Fruit fly (Drosophila melanogaster) whole organism, prepupa: ENCODE measurements around the gene sog.

ENCODE experiments used
- CG10631 ChIP-seq: fragments of 200-800 bp; sonication (Bioruptor generic); optimal IDR thresholded peaks from 2 replicates; lab custom pipeline; 2016; ENCODE audit warnings: missing biosample characterization, missing genetic modification characterization
- CG10669 ChIP-seq: fragments of 200-800 bp; sonication (Bioruptor generic); optimal IDR thresholded peaks from 3 replicates; lab custom pipeline; 2018; ENCODE audit warnings: missing biosample characterization, mild to moderate bottlenecking, missing genetic modification characterization, moderate library complexity
- CG11294 ChIP-seq: fragments of 200-800 bp; sonication (Bioruptor generic); IDR thresholded peaks from 2 replicates; pipeline ENCODE4 v1.3.6; 2022; ENCODE audit warnings: missing biosample characterization, missing genetic modification characterization
- CG11762 ChIP-seq: fragments of 200-800 bp; sonication (Bioruptor generic); optimal IDR thresholded peaks from 3 replicates; lab custom pipeline; 2016; ENCODE audit warnings: missing biosample characterization, missing genetic modification characterization; ENCODE audit not compliant: insufficient read depth
- CG15336 ChIP-seq: fragments of 200-800 bp; sonication (Bioruptor generic); IDR thresholded peaks from 2 replicates; pipeline ENCODE4 v1.3.6; 2022; ENCODE audit warnings: missing biosample characterization, missing genetic modification characterization
- CG16779 ChIP-seq: fragments of 200-800 bp; sonication (Bioruptor generic); optimal IDR thresholded peaks from 3 replicates; lab custom pipeline; 2017; ENCODE audit warnings: missing biosample characterization, mild to moderate bottlenecking, missing genetic modification characterization
- CG31627 ChIP-seq: fragments of 200-800 bp; sonication (Bioruptor generic); optimal IDR thresholded peaks from 3 replicates; lab custom pipeline; 2016; ENCODE audit warnings: missing biosample characterization, missing genetic modification characterization
- CG32006 ChIP-seq: fragments of 200-800 bp; sonication (Bioruptor generic); optimal IDR thresholded peaks from 3 replicates; lab custom pipeline; 2017; ENCODE audit warnings: missing biosample characterization, mild to moderate bottlenecking, missing genetic modification characterization
- CG34406 ChIP-seq: fragments of 200-800 bp; sonication (Bioruptor generic); optimal IDR thresholded peaks from 3 replicates; lab custom pipeline; 2016; ENCODE audit warnings: missing biosample characterization, missing genetic modification characterization
- CG3919 ChIP-seq: fragments of 200-800 bp; sonication (Bioruptor generic); optimal IDR thresholded peaks from 3 replicates; lab custom pipeline; 2016; ENCODE audit warnings: missing biosample characterization, missing genetic modification characterization
- CG4318 ChIP-seq: fragments of 200-800 bp; sonication (Bioruptor generic); optimal IDR thresholded peaks from 3 replicates; lab custom pipeline; 2017; ENCODE audit warnings: missing biosample characterization, mild to moderate bottlenecking, missing genetic modification characterization
- CG6163 ChIP-seq: fragments of 200-800 bp; sonication (Bioruptor generic); IDR thresholded peaks from 3 replicates; pipeline ENCODE4 v1.3.6; 2022; ENCODE audit warnings: missing biosample characterization, missing genetic modification characterization
- CG6792 ChIP-seq: fragments of 200-800 bp; sonication (Bioruptor generic); optimal IDR thresholded peaks from 3 replicates; lab custom pipeline; 2016; ENCODE audit warnings: missing biosample characterization, missing genetic modification characterization
- CG6808 ChIP-seq: fragments of 200-800 bp; sonication (Bioruptor generic); optimal IDR thresholded peaks from 3 replicates; lab custom pipeline; 2017; ENCODE audit warnings: missing biosample characterization, missing genetic modification characterization, mild to moderate bottlenecking, moderate library complexity, missing genetic modification reagents
- CG6854 ChIP-seq: fragments of 200-800 bp; sonication (Bioruptor generic); optimal IDR thresholded peaks from 2 replicates; lab custom pipeline; 2017; ENCODE audit warnings: missing biosample characterization, mild to moderate bottlenecking, missing genetic modification characterization
- CG8119 ChIP-seq: fragments of 200-800 bp; sonication (Bioruptor generic); IDR thresholded peaks from 3 replicates; pipeline ENCODE4 v1.3.6; 2022; ENCODE audit warnings: missing biosample characterization, missing genetic modification characterization
- CG8319 ChIP-seq: fragments of 200-800 bp; sonication (Bioruptor generic); optimal IDR thresholded peaks from 3 replicates; lab custom pipeline; 2016; ENCODE audit warnings: missing biosample characterization, missing genetic modification characterization
- CG9139 ChIP-seq: fragments of 200-800 bp; sonication (Bioruptor generic); optimal IDR thresholded peaks from 3 replicates; lab custom pipeline; 2017; ENCODE audit warnings: missing biosample characterization, mild to moderate bottlenecking, missing genetic modification characterization
- Eip75B ChIP-seq: fragments of 200-800 bp; sonication (Bioruptor generic); optimal IDR thresholded peaks from 3 replicates; lab custom pipeline; 2016; ENCODE audit warnings: missing biosample characterization, missing genetic modification characterization
- Eip78C ChIP-seq: fragments of 200-800 bp; sonication (Bioruptor generic); peaks from one replicate; lab custom pipeline; 2016; ENCODE audit warnings: missing biosample characterization, missing genetic modification characterization
- Eip93F ChIP-seq: fragments of 200-800 bp; sonication (Bioruptor generic); optimal IDR thresholded peaks from 2 replicates; lab custom pipeline; 2016; ENCODE audit warnings: missing biosample characterization, mild to moderate bottlenecking, missing genetic modification characterization
- Ets96B ChIP-seq: fragments of 200-800 bp; optimal IDR thresholded peaks from 2 replicates; lab custom pipeline; 2019; ENCODE audit warnings: missing biosample characterization, mild to moderate bottlenecking, missing genetic modification characterization, moderate library complexity
- Hr38 ChIP-seq: sonication (Bioruptor generic); optimal IDR thresholded peaks from 2 replicates; lab custom pipeline; 2016; ENCODE audit warnings: missing biosample characterization, missing genetic modification characterization
- Hr39 ChIP-seq: fragments of 200-800 bp; sonication (Bioruptor generic); optimal IDR thresholded peaks from 2 replicates; lab custom pipeline; 2016; ENCODE audit warnings: missing biosample characterization, missing genetic modification characterization
- Hr4 ChIP-seq: fragments of 200-800 bp; sonication (Bioruptor generic); optimal IDR thresholded peaks from 3 replicates; lab custom pipeline; 2016; ENCODE audit warnings: missing biosample characterization, missing genetic modification characterization
- OdsH ChIP-seq: fragments of 200-800 bp; sonication (Bioruptor generic); optimal IDR thresholded peaks from 3 replicates; lab custom pipeline; 2016; ENCODE audit warnings: missing biosample characterization, missing genetic modification characterization
- Smox ChIP-seq: fragments of 200-800 bp; sonication (Bioruptor generic); optimal IDR thresholded peaks from 3 replicates; lab custom pipeline; 2016; ENCODE audit warnings: missing biosample characterization, missing genetic modification characterization
- Sox102F ChIP-seq: fragments of 200-800 bp; sonication (Bioruptor generic); optimal IDR thresholded peaks from 2 replicates; lab custom pipeline; 2016; ENCODE audit warnings: missing biosample characterization, mild to moderate bottlenecking, missing genetic modification characterization
- Sox14 ChIP-seq: fragments of 200-800 bp; sonication (Bioruptor generic); optimal IDR thresholded peaks from 3 replicates; lab custom pipeline; 2016; ENCODE audit warnings: missing biosample characterization, missing genetic modification characterization
- Sox15 ChIP-seq: fragments of 200-800 bp; sonication (Bioruptor generic); optimal IDR thresholded peaks from 3 replicates; lab custom pipeline; 2016; ENCODE audit warnings: missing biosample characterization, missing genetic modification characterization
- achi ChIP-seq: fragments of 200-800 bp; sonication (Bioruptor generic); optimal IDR thresholded peaks from 3 replicates; lab custom pipeline; 2016; ENCODE audit warnings: missing biosample characterization, missing genetic modification characterization
- acj6 ChIP-seq: fragments of 200-800 bp; sonication (Bioruptor generic); optimal IDR thresholded peaks from 3 replicates; lab custom pipeline; 2016; ENCODE audit warnings: missing biosample characterization, missing genetic modification characterization
- cyc ChIP-seq: fragments of 200-800 bp; sonication (Bioruptor generic); optimal IDR thresholded peaks from 3 replicates; lab custom pipeline; 2016; ENCODE audit warnings: missing biosample characterization, missing genetic modification characterization
- dac ChIP-seq: fragments of 200-800 bp; sonication (Bioruptor generic); optimal IDR thresholded peaks from 2 replicates; lab custom pipeline; 2017; ENCODE audit warnings: missing biosample characterization, mild to moderate bottlenecking, missing genetic modification characterization
- eg ChIP-seq: fragments of 200-800 bp; sonication (Bioruptor generic); IDR thresholded peaks from 3 replicates; pipeline ENCODE4 v1.3.6; 2022; ENCODE audit warnings: missing biosample characterization, missing genetic modification characterization
- esn ChIP-seq: fragments of 200-800 bp; sonication (Bioruptor generic); optimal IDR thresholded peaks from 2 replicates; lab custom pipeline; 2016; ENCODE audit warnings: missing biosample characterization, mild to moderate bottlenecking, missing genetic modification characterization, moderate library complexity
- fd59A ChIP-seq: fragments of 200-800 bp; sonication (Bioruptor generic); optimal IDR thresholded peaks from 2 replicates; lab custom pipeline; 2017; ENCODE audit warnings: missing biosample characterization, mild to moderate bottlenecking, missing genetic modification characterization, missing genetic modification reagents
- fkh ChIP-seq: fragments of 200-800 bp; sonication (Bioruptor generic); optimal IDR thresholded peaks from 3 replicates; lab custom pipeline; 2017; ENCODE audit warnings: missing biosample characterization, mild to moderate bottlenecking, missing genetic modification characterization, moderate library complexity
- lz ChIP-seq: fragments of 200-800 bp; sonication (Bioruptor generic); optimal IDR thresholded peaks from 3 replicates; lab custom pipeline; 2016; ENCODE audit warnings: missing biosample characterization, missing genetic modification characterization
- pdm3 ChIP-seq: fragments of 200-800 bp; sonication (Bioruptor generic); optimal IDR thresholded peaks from 3 replicates; lab custom pipeline; 2016; ENCODE audit warnings: missing biosample characterization, missing genetic modification characterization
- salr ChIP-seq, 2 experiments: fragments of 200-800 bp; sonication (Bioruptor generic); optimal IDR thresholded peaks; 3 replicates each; lab custom pipeline; 2016 to 2018; ENCODE audit warnings: missing biosample characterization in 2 of 2, missing genetic modification characterization in 2 of 2, mild to moderate bottlenecking in 1 of 2
- spab ChIP-seq: fragments of 200-800 bp; sonication (Bioruptor generic); optimal IDR thresholded peaks from 2 replicates; lab custom pipeline; 2017; ENCODE audit warnings: missing biosample characterization, mild to moderate bottlenecking, missing genetic modification characterization, missing genetic modification reagents
- ss ChIP-seq, 2 experiments: fragments of 200-800 bp; sonication (Bioruptor generic); optimal IDR thresholded peaks; 2 replicates in 1 of 2; 3 replicates in 1 of 2; lab custom pipeline; 2017 to 2018; ENCODE audit warnings: mild to moderate bottlenecking in 2 of 2, missing biosample characterization in 2 of 2, missing genetic modification characterization in 2 of 2, moderate library complexity in 1 of 2
- svp ChIP-seq: fragments of 200-800 bp; sonication (Bioruptor generic); peaks from one replicate; lab custom pipeline; 2016; ENCODE audit warnings: missing biosample characterization, missing genetic modification characterization
- topi ChIP-seq: fragments of 200-800 bp; sonication (Bioruptor generic); optimal IDR thresholded peaks from 3 replicates; lab custom pipeline; 2016; ENCODE audit warnings: missing biosample characterization, missing genetic modification characterization
- vri ChIP-seq: fragments of 200-800 bp; sonication (Bioruptor generic); optimal IDR thresholded peaks from 3 replicates; lab custom pipeline; 2016; ENCODE audit warnings: missing biosample characterization, mild to moderate bottlenecking, missing genetic modification characterization

The sog gene

DNA sequence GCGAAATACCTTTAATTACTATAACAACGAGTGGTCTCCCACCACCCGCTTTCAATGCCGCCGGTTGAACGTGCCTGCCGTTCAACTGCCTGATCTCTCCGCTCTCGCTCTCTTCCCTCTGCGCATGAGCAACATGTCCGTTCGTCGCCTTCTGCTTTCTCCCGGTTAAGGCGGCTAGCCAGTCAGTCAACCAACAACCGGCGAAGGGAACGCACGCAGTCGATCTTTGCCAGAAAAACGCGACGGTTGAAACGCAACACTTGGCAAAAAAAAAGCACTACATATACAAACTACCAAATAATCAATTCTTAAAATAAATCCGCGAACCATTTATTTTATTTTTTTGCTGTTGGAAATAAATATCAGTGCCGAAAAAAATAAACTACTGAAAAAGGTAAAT is 42.1 kb upstream of the sog start, which contains the start of gene CG12708 (continued):
- peak; percentile 41 for TF ChIP-seq vri (GFP tag; lab: Kevin White, UChicago)
- no peak for TF ChIP-seq OdsH
- TF ChIP-seq spab (GFP tag; lab: Kevin White, UChicago): no peak
- peak; percentile 16 for TF ChIP-seq Eip75B
- TF ChIP-seq fd59A (GFP tag; lab: Kevin White, UChicago): no peak
- no peak for TF ChIP-seq Hr4
- peak; percentile 6 for TF ChIP-seq Sox14 (GFP tag; lab: Kevin White, UChicago)
- TF ChIP-seq CG6854 (GFP tag; lab: Kevin White, UChicago): peak; percentile 57
- TF ChIP-seq topi (GFP tag; lab: Kevin White, UChicago): peak; percentile 38
- peak; percentile 18 to 50 for TF ChIP-seq ss (GFP tag; optimal IDR thresholded peaks at IDR 0.05; lab: Kevin White, UChicago)
- TF ChIP-seq esn (GFP tag; lab: Kevin White, UChicago): peak; percentile 24
- TF ChIP-seq CG8119 (GFP tag; lab: Robert Waterston, UW): peak; percentile 29; the same call in 1 of the 3 replicates

DNA sequence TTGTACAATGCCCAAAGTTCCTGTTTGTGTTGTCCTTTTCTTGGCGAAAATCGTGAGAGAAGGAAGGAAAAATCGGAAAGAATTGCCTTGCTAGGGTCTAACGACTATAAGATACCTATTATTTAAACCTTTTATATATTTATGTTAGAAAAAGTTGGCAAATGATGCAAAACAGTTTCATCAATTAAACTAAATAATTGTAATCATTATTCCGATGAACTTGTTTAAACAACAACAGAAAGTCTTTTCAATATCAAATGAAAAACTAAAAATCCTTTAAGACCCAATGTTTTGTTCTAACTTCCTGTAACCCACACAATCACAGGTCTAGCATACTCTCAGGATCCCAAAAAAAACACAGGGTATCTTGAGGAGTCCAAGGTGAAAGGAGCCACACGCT is 41.1 kb upstream of the sog start:
- peak; percentile 61 for TF ChIP-seq svp
- peak; percentile 4 for TF ChIP-seq Eip78C (GFP tag; lab: Kevin White, UChicago)
- TF ChIP-seq CG8319: no peak

DNA sequence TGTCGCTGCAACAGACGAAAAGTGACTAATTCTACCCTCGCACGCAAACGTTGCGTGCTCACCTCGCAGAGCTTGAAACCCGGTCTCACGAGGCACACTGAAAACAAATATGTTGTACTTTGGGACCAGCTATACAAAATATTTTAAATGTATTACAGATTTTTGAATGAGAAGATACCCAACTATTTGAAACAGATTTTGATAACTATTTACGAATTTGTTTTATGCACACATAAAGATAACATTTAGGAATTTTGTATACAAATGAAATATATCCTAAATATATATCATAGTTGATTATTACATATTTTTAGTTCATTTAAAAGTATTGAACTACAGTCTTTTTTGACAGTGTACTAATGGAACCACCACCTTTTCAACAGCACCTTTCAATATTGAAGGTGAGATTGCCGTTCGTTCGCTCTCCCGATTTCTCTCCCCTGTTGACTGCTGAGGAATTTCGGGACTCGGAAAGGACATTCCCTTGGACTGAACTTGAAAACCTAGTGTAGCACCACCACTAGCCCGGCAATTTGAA is 37.9 kb upstream of the sog start, which contains the start of gene CG15646:
CG15646 (minus strand) TSS at position 4 of the 538 bp plus-strand sequence.
- TF ChIP-seq CG10631: peak; percentile 69
- TF ChIP-seq pdm3 (GFP tag; lab: Kevin White, UChicago): peak; percentile 57
- peak; percentile 66 for TF ChIP-seq CG9139 (GFP tag; lab: Kevin White, UChicago)
- TF ChIP-seq lz (GFP tag; lab: Kevin White, UChicago): peak; percentile 64
- TF ChIP-seq Hr4: peak; percentile 48
- peak; percentile 60 for TF ChIP-seq CG11762
- TF ChIP-seq achi: peak; percentile 74
- TF ChIP-seq CG6792 (GFP tag; lab: Kevin White, UChicago): peak; percentile 76
- peak; percentile 43 for TF ChIP-seq Hr39 (GFP tag; lab: Kevin White, UChicago)
- no peak for TF ChIP-seq dac (GFP tag; lab: Kevin White, UChicago)
- TF ChIP-seq CG34406 (GFP tag; lab: Kevin White, UChicago): peak; percentile 81
- peak; percentile 76 for TF ChIP-seq CG10669
- peak; percentile 70 for TF ChIP-seq CG15336 (GFP tag; lab: Robert Waterston, UW)
- peak; percentile 61 for TF ChIP-seq CG8319
- peak; percentile 78 for TF ChIP-seq Ets96B (tag; lab: Kevin White, UChicago)
- TF ChIP-seq CG6808 (GFP tag; lab: Kevin White, UChicago): peak; percentile 80
- peak; percentile 49 for TF ChIP-seq Sox102F (GFP tag; lab: Kevin White, UChicago)
- peak; percentile 73 for TF ChIP-seq CG8119 (GFP tag; lab: Robert Waterston, UW)
- peak; percentile 70 for TF ChIP-seq CG32006 (GFP tag; lab: Kevin White, UChicago)
- peak; percentile 56 for TF ChIP-seq Sox15
- TF ChIP-seq CG4318 (GFP tag; lab: Kevin White, UChicago): peak; percentile 44
- TF ChIP-seq CG6163 (GFP tag; lab: Robert Waterston, UW): peak; percentile 65; the same call in 2 of the 3 replicates
- no peak for TF ChIP-seq Eip93F (GFP tag; lab: Kevin White, UChicago)
- TF ChIP-seq Eip75B: peak; percentile 64
- peak; percentile 80 for TF ChIP-seq esn (GFP tag; lab: Kevin White, UChicago)
- TF ChIP-seq Sox14 (GFP tag; lab: Kevin White, UChicago): peak; percentile 43
- TF ChIP-seq OdsH: peak; percentile 78
- TF ChIP-seq Smox (GFP tag; lab: Kevin White, UChicago): peak; percentile 72
- TF ChIP-seq topi (GFP tag; lab: Kevin White, UChicago): peak; percentile 75
- TF ChIP-seq Hr38: no peak
- peak; percentile 59 for TF ChIP-seq CG6854 (GFP tag; lab: Kevin White, UChicago)
- peak in 1 of 2 experiments; percentile 67 for TF ChIP-seq salr (GFP tag; optimal IDR thresholded peaks at IDR 0.05; lab: Kevin White, UChicago)
- TF ChIP-seq CG31627 (GFP tag; lab: Kevin White, UChicago): peak; percentile 39
- peak; percentile 80 for TF ChIP-seq CG3919 (GFP tag; lab: Kevin White, UChicago)
- peak; percentile 51; the same call in 1 of the 3 replicates for TF ChIP-seq eg (GFP tag; lab: Robert Waterston, UW)
- peak; percentile 82 to 88 for TF ChIP-seq ss (GFP tag; optimal IDR thresholded peaks at IDR 0.05; lab: Kevin White, UChicago)
- TF ChIP-seq fkh: no peak
- peak; percentile 71 for TF ChIP-seq acj6
- TF ChIP-seq cyc (GFP tag; lab: Kevin White, UChicago): peak; percentile 60
- peak; percentile 56 for TF ChIP-seq CG16779
- TF ChIP-seq CG11294 (GFP tag; lab: Robert Waterston, UW): no peak
